Fruit fly (Drosophila melanogaster): Measurements from ENCODE around the gene CG15549.
A peak's percentile ranks its signal among the peaks of the same experiment; 100 is the strongest.

Gene CG15549

DNA sequence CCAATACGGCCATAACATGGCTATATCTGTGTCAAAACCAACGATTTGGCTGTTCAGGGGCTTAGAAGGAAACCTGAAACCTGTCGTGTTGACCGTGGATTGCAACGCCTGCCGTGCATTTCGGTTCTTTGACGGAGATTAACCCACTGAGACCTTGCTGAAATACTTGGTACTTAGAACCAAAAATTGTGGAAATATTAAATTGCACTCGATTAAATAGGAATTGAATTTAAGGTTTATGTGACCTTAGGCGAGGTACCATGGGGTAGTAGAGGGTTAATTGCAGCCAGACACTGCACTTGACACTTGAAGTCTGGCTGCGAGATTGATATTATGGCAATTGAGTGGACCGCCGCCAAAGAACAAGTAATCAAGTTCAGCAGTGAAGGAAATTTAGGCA lies 46.3 kb downstream of the CG15549 start:
- TF ChIP-seq kay (GFP tag; ENCODE audit: borderline replicate concordance) (peak; percentile 74), cic (GFP tag; optimal IDR thresholded peaks at IDR 0.05) (no peak), CG7101 (tag; optimal IDR thresholded peaks at IDR 0.05) (no peak), bab1 (GFP tag; optimal IDR thresholded peaks at IDR 0.05) (no peak)

- TF ChIP-seq CG7101 (tag; optimal IDR thresholded peaks at IDR 0.05) (peak; percentile 9), CG1620 (GFP tag; optimal IDR thresholded peaks at IDR 0.05) (peak; percentile 14), CG33017 (tag; optimal IDR thresholded peaks at IDR 0.05) (no peak), CG12768 (GFP tag; optimal IDR thresholded peaks at IDR 0.05) (no peak), Hr96 (GFP tag; optimal IDR thresholded peaks at IDR 0.05) (no peak), CG5204 (GFP tag; optimal IDR thresholded peaks at IDR 0.05) (no peak), Crg-1 (GFP tag; optimal IDR thresholded peaks at IDR 0.05) (no peak), cnc (optimal IDR thresholded peaks at IDR 0.05) (peak; percentile 87 to 95), kay (GFP tag; ENCODE audit: borderline replicate concordance) (no peak), bab1 (GFP tag; optimal IDR thresholded peaks at IDR 0.05) (peak; percentile 88), Mnt (GFP tag; optimal IDR thresholded peaks at IDR 0.05) (no peak), tj (GFP tag; optimal IDR thresholded peaks at IDR 0.05) (peak; percentile 58), CG11617 (GFP tag; optimal IDR thresholded peaks at IDR 0.05) (no peak), cic (GFP tag; optimal IDR thresholded peaks at IDR 0.05) (no peak), toe (GFP tag; optimal IDR thresholded peaks at IDR 0.05) (no peak), CG7045 (GFP tag; optimal IDR thresholded peaks at IDR 0.05) (no peak), pad (GFP tag; optimal IDR thresholded peaks at IDR 0.05) (no peak), Clk (GFP tag; optimal IDR thresholded peaks at IDR 0.05) (no peak), ovo (GFP tag; optimal IDR thresholded peaks at IDR 0.05) (peak; percentile 17), CG14711 (tag; optimal IDR thresholded peaks at IDR 0.05) (peak; percentile 33)
Measured at dm6 chr3R:30888550-30889259, 47.6 kb downstream of the CG15549 start, which contains the start of gene Sap-r. Gene Sap-r (minus strand): TSS chr3R:30889062.

dm6 chr3R:30887711-30888549 lies 48.4 kb downstream of the CG15549 start:
- TF ChIP-seq cic (GFP tag; optimal IDR thresholded peaks at IDR 0.05), result peak; percentile 95
- peak; percentile 68 for TF ChIP-seq bab1 (GFP tag; optimal IDR thresholded peaks at IDR 0.05)
- TF ChIP-seq pad (GFP tag; optimal IDR thresholded peaks at IDR 0.05), result peak; percentile 53
- no peak for TF ChIP-seq CG1620 (GFP tag; optimal IDR thresholded peaks at IDR 0.05)
- no peak for TF ChIP-seq Clk (GFP tag; optimal IDR thresholded peaks at IDR 0.05)
- no peak for TF ChIP-seq cnc (optimal IDR thresholded peaks at IDR 0.05)
- TF ChIP-seq Hr96 (GFP tag; optimal IDR thresholded peaks at IDR 0.05), result peak; percentile 68
- TF ChIP-seq CG7101 (tag; optimal IDR thresholded peaks at IDR 0.05), result peak; percentile 80
- peak; percentile 70 for TF ChIP-seq CG7045 (GFP tag; optimal IDR thresholded peaks at IDR 0.05)
- TF ChIP-seq Mnt (GFP tag; optimal IDR thresholded peaks at IDR 0.05), result peak; percentile 30
- peak; percentile 30 for TF ChIP-seq CG11617 (GFP tag; optimal IDR thresholded peaks at IDR 0.05)
- TF ChIP-seq CG12768 (GFP tag; optimal IDR thresholded peaks at IDR 0.05), result peak; percentile 87
- peak; percentile 77 for TF ChIP-seq CG14711 (tag; optimal IDR thresholded peaks at IDR 0.05)
- TF ChIP-seq CG33017 (tag; optimal IDR thresholded peaks at IDR 0.05), result peak; percentile 81
- peak; percentile 12 for TF ChIP-seq Crg-1 (GFP tag; optimal IDR thresholded peaks at IDR 0.05)
- no peak for TF ChIP-seq ovo (GFP tag; optimal IDR thresholded peaks at IDR 0.05)
- TF ChIP-seq toe (GFP tag; optimal IDR thresholded peaks at IDR 0.05), result peak; percentile 66

DNA sequence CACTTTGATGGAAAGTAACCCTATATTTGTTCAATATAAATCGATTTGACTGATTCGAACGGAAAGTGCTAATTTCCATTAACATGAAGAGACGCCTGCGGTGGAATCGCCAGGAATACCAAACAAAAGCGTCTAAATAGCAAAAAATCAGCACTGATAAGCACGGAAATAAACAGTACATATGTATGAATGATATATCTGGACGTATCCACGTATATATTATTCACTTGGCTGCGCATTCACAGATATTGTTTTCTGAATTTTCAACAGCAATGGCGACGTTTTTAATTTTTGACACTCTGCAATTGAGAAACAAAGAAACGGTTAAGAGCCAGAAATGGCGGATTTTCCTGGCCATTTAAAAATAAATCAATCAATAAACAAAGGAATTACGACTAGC lies 49.0 kb downstream of the CG15549 start:
- TF ChIP-seq kay (GFP tag; ENCODE audit: borderline replicate concordance), result peak; percentile 91
- no peak for TF ChIP-seq Hr96 (GFP tag; optimal IDR thresholded peaks at IDR 0.05)

DNA sequence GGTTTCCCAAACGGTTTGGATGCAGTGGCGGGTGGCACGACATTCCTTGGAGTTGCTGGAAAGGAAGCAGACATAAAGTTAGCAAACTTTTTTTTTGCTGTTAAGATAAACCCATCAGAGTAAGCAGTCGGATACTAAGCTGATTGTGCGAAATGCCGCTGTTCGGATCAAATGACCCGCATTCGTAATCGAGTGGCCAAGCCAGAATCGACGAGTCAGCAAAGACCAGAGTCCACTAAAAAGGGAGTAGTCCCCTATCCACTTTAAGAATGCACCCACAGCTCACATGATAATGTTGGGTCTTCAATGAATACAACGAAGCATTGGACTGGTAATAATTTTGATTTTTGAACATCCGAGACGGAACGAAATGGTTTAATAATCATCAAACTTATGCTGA lies 49.5 kb downstream of the CG15549 start:
- peak; percentile 96 for TF ChIP-seq tj (GFP tag; optimal IDR thresholded peaks at IDR 0.05)
- no peak for TF ChIP-seq kay (GFP tag; ENCODE audit: borderline replicate concordance)
- TF ChIP-seq CG7101 (tag; optimal IDR thresholded peaks at IDR 0.05), result no peak
- TF ChIP-seq CG5204 (GFP tag; optimal IDR thresholded peaks at IDR 0.05), result no peak
- TF ChIP-seq CG1620 (GFP tag; optimal IDR thresholded peaks at IDR 0.05), result no peak

All from whole organism, adult.